Fruit fly (Drosophila melanogaster) whole organism, prepupa: ENCODE results near the gene ac.

ENCODE experiments used
- Blimp-1 ChIP-seq: fragments of 200-800 bp; sonication (Bioruptor generic); optimal IDR thresholded peaks from 3 replicates; lab custom pipeline; 2017; ENCODE audit warnings: missing biosample characterization, missing genetic modification characterization, mild to moderate bottlenecking, moderate library complexity, missing genetic modification reagents
- CG10631 ChIP-seq: fragments of 200-800 bp; sonication (Bioruptor generic); optimal IDR thresholded peaks from 2 replicates; lab custom pipeline; 2016; ENCODE audit warnings: missing biosample characterization, missing genetic modification characterization
- CG15336 ChIP-seq: fragments of 200-800 bp; sonication (Bioruptor generic); IDR thresholded peaks from 2 replicates; pipeline ENCODE4 v1.3.6; 2022; ENCODE audit warnings: missing biosample characterization, missing genetic modification characterization
- CG1621 ChIP-seq: fragments of 200-800 bp; sonication (Bioruptor generic); optimal IDR thresholded peaks from 3 replicates; lab custom pipeline; 2018; ENCODE audit warnings: missing biosample characterization, mild to moderate bottlenecking, missing genetic modification characterization
- CG16779 ChIP-seq: fragments of 200-800 bp; sonication (Bioruptor generic); optimal IDR thresholded peaks from 3 replicates; lab custom pipeline; 2017; ENCODE audit warnings: missing biosample characterization, mild to moderate bottlenecking, missing genetic modification characterization
- CG3032 ChIP-seq: fragments of 200-800 bp; optimal IDR thresholded peaks from 2 replicates; lab custom pipeline; 2019; ENCODE audit warnings: missing biosample characterization, mild to moderate bottlenecking, missing genetic modification characterization, moderate library complexity
- CG31627 ChIP-seq: fragments of 200-800 bp; sonication (Bioruptor generic); optimal IDR thresholded peaks from 3 replicates; lab custom pipeline; 2016; ENCODE audit warnings: missing biosample characterization, missing genetic modification characterization
- CG32006 ChIP-seq: fragments of 200-800 bp; sonication (Bioruptor generic); optimal IDR thresholded peaks from 3 replicates; lab custom pipeline; 2017; ENCODE audit warnings: missing biosample characterization, mild to moderate bottlenecking, missing genetic modification characterization
- CG3919 ChIP-seq: fragments of 200-800 bp; sonication (Bioruptor generic); optimal IDR thresholded peaks from 3 replicates; lab custom pipeline; 2016; ENCODE audit warnings: missing biosample characterization, missing genetic modification characterization
- CG4318 ChIP-seq: fragments of 200-800 bp; sonication (Bioruptor generic); optimal IDR thresholded peaks from 3 replicates; lab custom pipeline; 2017; ENCODE audit warnings: missing biosample characterization, mild to moderate bottlenecking, missing genetic modification characterization
- CG6276 ChIP-seq: fragments of 200-800 bp; sonication (Bioruptor generic); optimal IDR thresholded peaks from 2 replicates; lab custom pipeline; 2017; ENCODE audit warnings: missing biosample characterization, mild to moderate bottlenecking, missing genetic modification characterization
- CG6792 ChIP-seq: fragments of 200-800 bp; sonication (Bioruptor generic); optimal IDR thresholded peaks from 3 replicates; lab custom pipeline; 2016; ENCODE audit warnings: missing biosample characterization, missing genetic modification characterization
- CG6808 ChIP-seq: fragments of 200-800 bp; sonication (Bioruptor generic); optimal IDR thresholded peaks from 3 replicates; lab custom pipeline; 2017; ENCODE audit warnings: missing biosample characterization, missing genetic modification characterization, mild to moderate bottlenecking, moderate library complexity, missing genetic modification reagents
- CG8119 ChIP-seq: fragments of 200-800 bp; sonication (Bioruptor generic); IDR thresholded peaks from 3 replicates; pipeline ENCODE4 v1.3.6; 2022; ENCODE audit warnings: missing biosample characterization, missing genetic modification characterization
- CG8632 ChIP-seq: fragments of 200-800 bp; sonication (Bioruptor generic); optimal IDR thresholded peaks from 3 replicates; lab custom pipeline; 2016; ENCODE audit warnings: missing biosample characterization, missing genetic modification characterization
- CG9139 ChIP-seq: fragments of 200-800 bp; sonication (Bioruptor generic); optimal IDR thresholded peaks from 3 replicates; lab custom pipeline; 2017; ENCODE audit warnings: missing biosample characterization, mild to moderate bottlenecking, missing genetic modification characterization
- Eip75B ChIP-seq: fragments of 200-800 bp; sonication (Bioruptor generic); optimal IDR thresholded peaks from 3 replicates; lab custom pipeline; 2016; ENCODE audit warnings: missing biosample characterization, missing genetic modification characterization
- Eip78C ChIP-seq: fragments of 200-800 bp; sonication (Bioruptor generic); peaks from one replicate; lab custom pipeline; 2016; ENCODE audit warnings: missing biosample characterization, missing genetic modification characterization
- Eip93F ChIP-seq: fragments of 200-800 bp; sonication (Bioruptor generic); optimal IDR thresholded peaks from 2 replicates; lab custom pipeline; 2016; ENCODE audit warnings: missing biosample characterization, mild to moderate bottlenecking, missing genetic modification characterization
- Ets96B ChIP-seq: fragments of 200-800 bp; optimal IDR thresholded peaks from 2 replicates; lab custom pipeline; 2019; ENCODE audit warnings: missing biosample characterization, mild to moderate bottlenecking, missing genetic modification characterization, moderate library complexity
- Gug ChIP-seq: fragments of 200-800 bp; sonication (Bioruptor generic); IDR thresholded peaks from 2 replicates; pipeline ENCODE4 v1.3.6; 2022; ENCODE audit warnings: missing biosample characterization, missing genetic modification characterization
- Hr38 ChIP-seq: sonication (Bioruptor generic); optimal IDR thresholded peaks from 2 replicates; lab custom pipeline; 2016; ENCODE audit warnings: missing biosample characterization, missing genetic modification characterization
- Hr39 ChIP-seq: fragments of 200-800 bp; sonication (Bioruptor generic); optimal IDR thresholded peaks from 2 replicates; lab custom pipeline; 2016; ENCODE audit warnings: missing biosample characterization, missing genetic modification characterization
- Hr4 ChIP-seq: fragments of 200-800 bp; sonication (Bioruptor generic); optimal IDR thresholded peaks from 3 replicates; lab custom pipeline; 2016; ENCODE audit warnings: missing biosample characterization, missing genetic modification characterization
- Lpt ChIP-seq: fragments of 200-800 bp; sonication (Bioruptor generic); optimal IDR thresholded peaks from 3 replicates; lab custom pipeline; 2016; ENCODE audit warnings: missing biosample characterization, missing genetic modification characterization
- Met ChIP-seq: fragments of 200-800 bp; sonication (Bioruptor generic); optimal IDR thresholded peaks from 3 replicates; lab custom pipeline; 2016; ENCODE audit warnings: missing biosample characterization, missing genetic modification characterization
- OdsH ChIP-seq: fragments of 200-800 bp; sonication (Bioruptor generic); optimal IDR thresholded peaks from 3 replicates; lab custom pipeline; 2016; ENCODE audit warnings: missing biosample characterization, missing genetic modification characterization
- Sox102F ChIP-seq: fragments of 200-800 bp; sonication (Bioruptor generic); optimal IDR thresholded peaks from 2 replicates; lab custom pipeline; 2016; ENCODE audit warnings: missing biosample characterization, mild to moderate bottlenecking, missing genetic modification characterization
- Sox14 ChIP-seq: fragments of 200-800 bp; sonication (Bioruptor generic); optimal IDR thresholded peaks from 3 replicates; lab custom pipeline; 2016; ENCODE audit warnings: missing biosample characterization, missing genetic modification characterization
- achi ChIP-seq: fragments of 200-800 bp; sonication (Bioruptor generic); optimal IDR thresholded peaks from 3 replicates; lab custom pipeline; 2016; ENCODE audit warnings: missing biosample characterization, missing genetic modification characterization
- acj6 ChIP-seq: fragments of 200-800 bp; sonication (Bioruptor generic); optimal IDR thresholded peaks from 3 replicates; lab custom pipeline; 2016; ENCODE audit warnings: missing biosample characterization, missing genetic modification characterization
- cyc ChIP-seq: fragments of 200-800 bp; sonication (Bioruptor generic); optimal IDR thresholded peaks from 3 replicates; lab custom pipeline; 2016; ENCODE audit warnings: missing biosample characterization, missing genetic modification characterization
- dac ChIP-seq: fragments of 200-800 bp; sonication (Bioruptor generic); optimal IDR thresholded peaks from 2 replicates; lab custom pipeline; 2017; ENCODE audit warnings: missing biosample characterization, mild to moderate bottlenecking, missing genetic modification characterization
- dsx ChIP-seq: fragments of 200-800 bp; optimal IDR thresholded peaks from 3 replicates; lab custom pipeline; 2019; ENCODE audit warnings: missing biosample characterization, mild to moderate bottlenecking, missing genetic modification characterization, moderate library complexity; ENCODE audit not compliant: poor library complexity, severe bottlenecking
- eg ChIP-seq: fragments of 200-800 bp; sonication (Bioruptor generic); IDR thresholded peaks from 3 replicates; pipeline ENCODE4 v1.3.6; 2022; ENCODE audit warnings: missing biosample characterization, missing genetic modification characterization
- fd59A ChIP-seq: fragments of 200-800 bp; sonication (Bioruptor generic); optimal IDR thresholded peaks from 2 replicates; lab custom pipeline; 2017; ENCODE audit warnings: missing biosample characterization, mild to moderate bottlenecking, missing genetic modification characterization, missing genetic modification reagents
- fd85E ChIP-seq: fragments of 200-800 bp; sonication (Bioruptor generic); optimal IDR thresholded peaks from 3 replicates; lab custom pipeline; 2016; ENCODE audit warnings: missing biosample characterization, missing genetic modification characterization
- fkh ChIP-seq: fragments of 200-800 bp; sonication (Bioruptor generic); optimal IDR thresholded peaks from 3 replicates; lab custom pipeline; 2017; ENCODE audit warnings: missing biosample characterization, mild to moderate bottlenecking, missing genetic modification characterization, moderate library complexity
- lz ChIP-seq: fragments of 200-800 bp; sonication (Bioruptor generic); optimal IDR thresholded peaks from 3 replicates; lab custom pipeline; 2016; ENCODE audit warnings: missing biosample characterization, missing genetic modification characterization
- pdm3 ChIP-seq: fragments of 200-800 bp; sonication (Bioruptor generic); optimal IDR thresholded peaks from 3 replicates; lab custom pipeline; 2016; ENCODE audit warnings: missing biosample characterization, missing genetic modification characterization
- salr ChIP-seq, 2 experiments: fragments of 200-800 bp; sonication (Bioruptor generic); optimal IDR thresholded peaks; 3 replicates each; lab custom pipeline; 2016 to 2018; ENCODE audit warnings: missing biosample characterization in 2 of 2, missing genetic modification characterization in 2 of 2, mild to moderate bottlenecking in 1 of 2
- spab ChIP-seq: fragments of 200-800 bp; sonication (Bioruptor generic); optimal IDR thresholded peaks from 2 replicates; lab custom pipeline; 2017; ENCODE audit warnings: missing biosample characterization, mild to moderate bottlenecking, missing genetic modification characterization, missing genetic modification reagents
- ss ChIP-seq, 2 experiments: fragments of 200-800 bp; sonication (Bioruptor generic); optimal IDR thresholded peaks; 2 replicates in 1 of 2; 3 replicates in 1 of 2; lab custom pipeline; 2017 to 2018; ENCODE audit warnings: mild to moderate bottlenecking in 2 of 2, missing biosample characterization in 2 of 2, missing genetic modification characterization in 2 of 2, moderate library complexity in 1 of 2
- svp ChIP-seq: fragments of 200-800 bp; sonication (Bioruptor generic); peaks from one replicate; lab custom pipeline; 2016; ENCODE audit warnings: missing biosample characterization, missing genetic modification characterization
- topi ChIP-seq: fragments of 200-800 bp; sonication (Bioruptor generic); optimal IDR thresholded peaks from 3 replicates; lab custom pipeline; 2016; ENCODE audit warnings: missing biosample characterization, missing genetic modification characterization
- vri ChIP-seq: fragments of 200-800 bp; sonication (Bioruptor generic); optimal IDR thresholded peaks from 3 replicates; lab custom pipeline; 2016; ENCODE audit warnings: missing biosample characterization, mild to moderate bottlenecking, missing genetic modification characterization

Gene ac

dm6 chrX:369645-370174 is at the start of gene ac:
TSS of gene ac (plus strand) at chrX:370031.
- no peak for TF ChIP-seq dac (GFP tag; lab: Kevin White, UChicago)
- TF ChIP-seq fd59A (GFP tag; lab: Kevin White, UChicago), result no peak
- TF ChIP-seq Ets96B, result no peak
- no peak for TF ChIP-seq svp (GFP tag; lab: Kevin White, UChicago)
- TF ChIP-seq Eip78C (GFP tag; lab: Kevin White, UChicago), result peak; percentile 28
- peak in 1 of 2 experiments; percentile 63 for TF ChIP-seq ss (GFP tag; optimal IDR thresholded peaks at IDR 0.05; lab: Kevin White, UChicago)
- TF ChIP-seq Sox102F (GFP tag; lab: Kevin White, UChicago), result no peak
- TF ChIP-seq CG10631 (GFP tag; lab: Kevin White, UChicago), result no peak

DNA sequence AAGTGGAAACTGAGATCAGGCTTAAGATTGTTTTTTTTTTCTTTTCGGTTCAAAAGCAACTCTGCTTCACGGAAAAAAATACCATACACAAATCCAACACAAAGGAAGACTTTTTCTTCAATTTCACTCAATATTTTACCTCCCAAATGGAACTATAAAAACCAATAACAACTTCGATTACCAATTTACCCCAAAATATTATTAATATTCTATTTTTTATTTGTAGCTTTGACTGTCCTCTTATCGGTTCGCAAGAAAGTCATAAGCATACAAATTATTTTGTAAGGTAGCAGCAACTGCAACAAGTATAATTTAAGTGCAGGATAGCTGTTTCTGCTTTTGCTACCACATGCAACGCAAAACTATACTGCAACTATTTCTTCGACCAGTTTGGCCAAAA is 35.9 kb upstream of the ac start:
- TF ChIP-seq Met (no peak), Lpt (GFP tag; lab: Kevin White, UChicago) (no peak), CG15336 (GFP tag; lab: Robert Waterston, UW) (0 out of 2 replicates have a peak, but pooled peaks have one; percentile 36), lz (GFP tag; lab: Kevin White, UChicago) (no peak), fd85E (GFP tag; lab: Kevin White, UChicago) (no peak), topi (GFP tag; lab: Kevin White, UChicago) (no peak), fd59A (GFP tag; lab: Kevin White, UChicago) (no peak), fkh (GFP tag; lab: Kevin White, UChicago) (no peak), CG3919 (GFP tag; lab: Kevin White, UChicago) (no peak), dsx (no peak), vri (no peak), Hr4 (peak; percentile 51), Blimp-1 (GFP tag; lab: Kevin White, UChicago) (no peak), Eip75B (no peak), Eip78C (GFP tag; lab: Kevin White, UChicago) (peak; percentile 47), CG9139 (no peak), CG32006 (GFP tag; lab: Kevin White, UChicago) (peak; percentile 71), CG4318 (GFP tag; lab: Kevin White, UChicago) (no peak), spab (GFP tag; lab: Kevin White, UChicago) (no peak), CG8632 (GFP tag; lab: Kevin White, UChicago) (no peak), Hr39 (GFP tag; lab: Kevin White, UChicago) (no peak), CG6792 (no peak), acj6 (GFP tag; lab: Kevin White, UChicago) (no peak), ss (GFP tag; optimal IDR thresholded peaks at IDR 0.05; lab: Kevin White, UChicago) (no peak), achi (GFP tag; lab: Kevin White, UChicago) (no peak), CG1621 (tag; lab: Kevin White, UChicago) (no peak), Ets96B (no peak), Gug (GFP tag; lab: Robert Waterston, UW) (no peak), cyc (GFP tag; lab: Kevin White, UChicago) (no peak), salr (GFP tag; optimal IDR thresholded peaks at IDR 0.05; lab: Kevin White, UChicago) (no peak), dac (GFP tag; lab: Kevin White, UChicago) (no peak), pdm3 (GFP tag; lab: Kevin White, UChicago) (no peak), Eip93F (GFP tag; lab: Kevin White, UChicago) (no peak), Hr38 (no peak), CG8119 (GFP tag; lab: Robert Waterston, UW) (peak; percentile 56; the same call in 2 of the 3 replicates), CG6808 (GFP tag; lab: Kevin White, UChicago) (no peak), CG16779 (tag; lab: Kevin White, UChicago) (no peak), CG6276 (GFP tag; lab: Kevin White, UChicago) (peak; percentile 33), CG31627 (no peak), eg (GFP tag; lab: Robert Waterston, UW) (0 out of 3 replicates have a peak, but pooled peaks have one; percentile 19), OdsH (GFP tag; lab: Kevin White, UChicago) (peak; percentile 12), CG3032 (no peak), Sox14 (GFP tag; lab: Kevin White, UChicago) (no peak)
